Worm (Caenorhabditis elegans) whole organism, late embryonic: Measurements from ENCODE around the gene C25G4.3.

Experiments
- ama-1 ChIP-seq: fragments of 150-350 bp; optimal IDR thresholded peaks from 2 replicates; lab custom pipeline; 2014
- ceh-2 ChIP-seq: sonication (generic microtip); optimal IDR thresholded peaks from 2 replicates; lab custom pipeline; 2016; ENCODE audit warnings: missing genotype, missing genetic modification characterization, missing compliant biosample characterization
- ceh-45 ChIP-seq: fragments of 200-800 bp; sonication (Bioruptor generic); IDR thresholded peaks from 2 replicates; pipeline ENCODE4 v1.3.6; 2022; ENCODE audit warnings: missing genetic modification reagents, missing genetic modification characterization, missing compliant biosample characterization
- fkh-6 ChIP-seq: sonication (generic microtip); optimal IDR thresholded peaks from 2 replicates; lab custom pipeline; 2016; ENCODE audit warnings: missing genetic modification characterization, missing compliant biosample characterization
- nhr-11 ChIP-seq: fragments of 150-350 bp; optimal IDR thresholded peaks from 2 replicates; lab custom pipeline; 2014; ENCODE audit warnings: missing biosample characterization, missing genetic modification characterization
- npax-4 ChIP-seq: sonication (generic microtip); optimal IDR thresholded peaks from 2 replicates; lab custom pipeline; 2016; ENCODE audit warnings: missing genetic modification characterization, missing compliant biosample characterization
- pha-4 ChIP-seq: fragments of 150-350 bp; optimal IDR thresholded peaks from 2 replicates; lab custom pipeline; 2018; ENCODE audit warnings: missing biosample characterization, missing genetic modification reagents, missing genetic modification characterization
- pros-1 ChIP-seq: fragments of 150-350 bp; optimal IDR thresholded peaks from 2 replicates; lab custom pipeline; 2014; ENCODE audit warnings: missing biosample characterization, missing genetic modification reagents, missing genetic modification characterization
- tbx-2 ChIP-seq: sonication (generic microtip); optimal IDR thresholded peaks from 2 replicates; lab custom pipeline; 2016; ENCODE audit warnings: missing genetic modification characterization, missing compliant biosample characterization

ce11 chrIV:12408625-12409024 is 37.1 kb downstream of the C25G4.3 start, which contains the start of gene dsb-1:
- TF ChIP-seq pros-1 = no peak
- no peak for TF ChIP-seq fkh-6
- no peak for TF ChIP-seq npax-4 (tag; lab: Kevin White, UChicago)
- no peak for TF ChIP-seq tbx-2
- TF ChIP-seq nhr-11 (tag; lab: Kevin White, UChicago) = no peak
- TF ChIP-seq ceh-45 = no peak
- TF ChIP-seq pha-4 (tag; lab: Kevin White, UChicago) = no peak
- no peak for TF ChIP-seq ama-1 (lab: Kevin White, UChicago)
- no peak for TF ChIP-seq ceh-2 (tag; lab: Kevin White, UChicago)
